Fruit fly (Drosophila melanogaster) whole organism, wandering third instar larva: Measurements from ENCODE around the gene Hsp27.
A peak's percentile ranks its signal among the peaks of the same experiment; 100 is the strongest.

Source experiments
- GATAd ChIP-seq: sonication (Bioruptor generic); optimal IDR thresholded peaks from 2 replicates; lab custom pipeline; 2016; ENCODE audit warnings: missing biosample characterization, missing genetic modification characterization
- HLH106 ChIP-seq: fragments of 200-800 bp; optimal IDR thresholded peaks from 3 replicates; lab custom pipeline; 2019; ENCODE audit warnings: missing biosample characterization, mild to moderate bottlenecking, missing genetic modification characterization, moderate library complexity
- foxo ChIP-seq, 2 experiments: fragments of 200-800 bp; sonication (Bioruptor generic); optimal IDR thresholded peaks; 2 replicates in 1 of 2; 3 replicates in 1 of 2; lab custom pipeline; 2016 to 2017; ENCODE audit warnings: missing biosample characterization in 2 of 2, missing genetic modification characterization in 2 of 2
- pan ChIP-seq: fragments of >200 bp; optimal IDR thresholded peaks from 2 replicates; lab custom pipeline; 2017
- psq ChIP-seq: fragments of 200-800 bp; sonication (Bioruptor generic); optimal IDR thresholded peaks from 3 replicates; lab custom pipeline; 2017; ENCODE audit warnings: missing biosample characterization, mild to moderate bottlenecking, missing genetic modification characterization, moderate library complexity
- rgr ChIP-seq: fragments of 200-800 bp; sonication (Bioruptor generic); optimal IDR thresholded peaks from 3 replicates; lab custom pipeline; 2016; ENCODE audit warnings: missing biosample characterization, mild to moderate bottlenecking, missing genetic modification characterization

dm6 chr3L:9399013-9399750, 15.3 kb downstream of the Hsp27 start, which contains the start of gene CG4080:
- TF ChIP-seq pan (no peak), HLH106 (tag; lab: Kevin White, UChicago) (no peak), foxo (GFP tag; optimal IDR thresholded peaks at IDR 0.05; lab: Kevin White, UChicago) (no peak), rgr (GFP tag; lab: Kevin White, UChicago) (peak; percentile 40), GATAd (GFP tag; lab: Kevin White, UChicago) (no peak), psq (peak; percentile 15)
